Fruit fly (Drosophila melanogaster) whole organism, embryonic: ENCODE results near the gene Sfp65A.

Source experiments
- Ada2b ChIP-seq: fragments of 200-800 bp; sonication (Bioruptor generic); IDR thresholded peaks from 2 replicates; pipeline ENCODE4 v1.3.6; 2022; ENCODE audit warnings: missing biosample characterization, missing genetic modification characterization
- B-H1 ChIP-seq: fragments of 200-800 bp; sonication (Bioruptor generic); IDR thresholded peaks from 3 replicates; pipeline ENCODE4 v1.3.6; 2022; ENCODE audit warnings: missing biosample characterization, missing genetic modification characterization
- BtbVII ChIP-seq: fragments of 200-800 bp; sonication (Bioruptor generic); optimal IDR thresholded peaks from 3 replicates; lab custom pipeline; 2017; ENCODE audit warnings: missing biosample characterization, mild to moderate bottlenecking, missing genetic modification characterization
- CG11504 ChIP-seq: fragments of 200-800 bp; sonication (Bioruptor generic); optimal IDR thresholded peaks from 3 replicates; lab custom pipeline; 2019; ENCODE audit warnings: missing biosample characterization, mild to moderate bottlenecking, missing genetic modification characterization, moderate library complexity
- CG12769 ChIP-seq: fragments of 200-800 bp; sonication (Bioruptor generic); optimal IDR thresholded peaks from 2 replicates; lab custom pipeline; 2019; ENCODE audit warnings: missing biosample characterization, mild to moderate bottlenecking, missing genetic modification characterization, moderate library complexity
- CG14050 ChIP-seq: fragments of 200-800 bp; sonication (Bioruptor generic); IDR thresholded peaks from 3 replicates; pipeline ENCODE4 v1.3.6; 2022; ENCODE audit warnings: missing biosample characterization, missing genetic modification characterization
- CG15479 ChIP-seq: fragments of 200-800 bp; sonication (Bioruptor generic); optimal IDR thresholded peaks from 3 replicates; lab custom pipeline; 2019; ENCODE audit warnings: missing biosample characterization, mild to moderate bottlenecking, missing genetic modification characterization, moderate library complexity
- CG17568 ChIP-seq: fragments of 200-800 bp; sonication (Bioruptor generic); optimal IDR thresholded peaks from 2 replicates; lab custom pipeline; 2018; ENCODE audit warnings: missing biosample characterization, mild to moderate bottlenecking, missing genetic modification characterization, moderate library complexity
- CG17612 ChIP-seq: fragments of 200-800 bp; sonication (Bioruptor generic); IDR thresholded peaks from 2 replicates; pipeline ENCODE4 v1.3.6; 2022; ENCODE audit warnings: missing biosample characterization, missing genetic modification characterization
- CG18262 ChIP-seq: fragments of 200-800 bp; optimal IDR thresholded peaks from 3 replicates; lab custom pipeline; 2019; ENCODE audit warnings: missing biosample characterization, mild to moderate bottlenecking, missing genetic modification characterization, moderate library complexity
- CG32767 ChIP-seq: fragments of 200-800 bp; sonication (Bioruptor generic); IDR thresholded peaks from 2 replicates; pipeline ENCODE4 v1.3.6; 2022; ENCODE audit warnings: missing biosample characterization, missing genetic modification characterization
- CG6254 ChIP-seq: fragments of 200-800 bp; sonication (Bioruptor generic); optimal IDR thresholded peaks from 3 replicates; lab custom pipeline; 2017; ENCODE audit warnings: mild to moderate bottlenecking, missing biosample characterization, missing genetic modification reagents, missing genetic modification characterization
- CG8359 ChIP-seq: fragments of 200-800 bp; sonication (Bioruptor generic); optimal IDR thresholded peaks from 2 replicates; lab custom pipeline; 2017; ENCODE audit warnings: missing biosample characterization, mild to moderate bottlenecking, missing genetic modification characterization, borderline replicate concordance
- CG8944 ChIP-seq: fragments of 200-800 bp; sonication (Bioruptor generic); optimal IDR thresholded peaks from 3 replicates; lab custom pipeline; 2016; ENCODE audit warnings: missing biosample characterization, missing genetic modification characterization
- Drgx ChIP-seq: fragments of 200-800 bp; sonication (Bioruptor generic); IDR thresholded peaks from 2 replicates; pipeline ENCODE4 v1.3.6; 2022; ENCODE audit warnings: missing biosample characterization, missing genetic modification characterization
- ERR ChIP-seq: fragments of 200-800 bp; sonication (Bioruptor generic); optimal IDR thresholded peaks from 2 replicates; lab custom pipeline; 2016; ENCODE audit warnings: missing biosample characterization, missing genetic modification characterization
- Ets65A ChIP-seq: fragments of 200-800 bp; sonication (Bioruptor generic); peaks from one replicate; lab custom pipeline; 2016; ENCODE audit warnings: missing biosample characterization, missing genetic modification characterization
- Gsc ChIP-seq: fragments of 200-800 bp; sonication (Bioruptor generic); IDR thresholded peaks from 2 replicates; pipeline ENCODE4 v1.3.6; 2022; ENCODE audit warnings: missing biosample characterization, missing genetic modification characterization
- HLH4C ChIP-seq: fragments of 200-800 bp; sonication (Bioruptor generic); IDR thresholded peaks from 3 replicates; pipeline ENCODE4 v1.3.6; 2022; ENCODE audit warnings: missing biosample characterization, missing genetic modification characterization; ENCODE audit not compliant: partially characterized antibody
- Hr51 ChIP-seq, 2 experiments: fragments of 200-800 bp; sonication (Bioruptor generic); optimal IDR thresholded peaks; 2 replicates in 1 of 2; 3 replicates in 1 of 2; lab custom pipeline; 2016 to 2018; ENCODE audit warnings: missing biosample characterization in 2 of 2, missing genetic modification characterization in 2 of 2, mild to moderate bottlenecking in 1 of 2, moderate library complexity in 1 of 2
- Lpt ChIP-seq: fragments of >200 bp; optimal IDR thresholded peaks from 2 replicates; lab custom pipeline; 2018; ENCODE audit warnings: missing biosample characterization, missing genetic modification characterization
- Ptx1 ChIP-seq: fragments of 200-800 bp; sonication (Bioruptor generic); IDR thresholded peaks from 2 replicates; pipeline ENCODE4 v1.3.6; 2022; ENCODE audit warnings: missing biosample characterization, missing genetic modification characterization
- Sox102F ChIP-seq: fragments of 200-800 bp; sonication (Bioruptor generic); optimal IDR thresholded peaks from 2 replicates; lab custom pipeline; 2018; ENCODE audit warnings: missing biosample characterization, mild to moderate bottlenecking, missing genetic modification characterization, moderate library complexity
- Sry-β ChIP-seq: fragments of 200-800 bp; sonication (Bioruptor generic); optimal IDR thresholded peaks from 2 replicates; lab custom pipeline; 2018; ENCODE audit warnings: missing biosample characterization, mild to moderate bottlenecking, missing genetic modification characterization, moderate library complexity
- ara ChIP-seq: fragments of 200-800 bp; sonication (Bioruptor generic); IDR thresholded peaks from 2 replicates; pipeline ENCODE4 v1.3.6; 2022; ENCODE audit warnings: missing biosample characterization, missing genetic modification characterization
- bab2 ChIP-seq: fragments of 200-800 bp; sonication (Bioruptor generic); optimal IDR thresholded peaks from 2 replicates; lab custom pipeline; 2016; ENCODE audit warnings: missing biosample characterization, missing genetic modification characterization
- dati ChIP-seq: fragments of 200-800 bp; sonication (Bioruptor generic); IDR thresholded peaks from 2 replicates; pipeline ENCODE4 v1.3.6; 2022; ENCODE audit warnings: missing biosample characterization, missing genetic modification characterization
- dmrt99B ChIP-seq: fragments of 200-800 bp; sonication (Bioruptor generic); optimal IDR thresholded peaks from 2 replicates; lab custom pipeline; 2018; ENCODE audit warnings: missing biosample characterization, mild to moderate bottlenecking, missing genetic modification characterization, moderate library complexity
- emc ChIP-seq: fragments of 200-800 bp; sonication (Bioruptor generic); optimal IDR thresholded peaks from 2 replicates; lab custom pipeline; 2016; ENCODE audit warnings: missing biosample characterization, missing genetic modification characterization
- gcm2 ChIP-seq: fragments of 200-800 bp; sonication (Bioruptor generic); optimal IDR thresholded peaks from 2 replicates; lab custom pipeline; 2016; ENCODE audit warnings: missing biosample characterization, missing genetic modification characterization
- hkb ChIP-seq, 2 experiments: fragments of 200-800 bp in 1 of 2; fragments of >200 bp in 1 of 2; sonication (Bioruptor generic) in 1 of 2; IDR thresholded peaks in 1 of 2; optimal IDR thresholded peaks in 1 of 2; 2 replicates each; pipeline versions ENCODE4 v1.3.6 to Lab custom; 2017 to 2022; ENCODE audit warnings: missing biosample characterization in 1 of 2, missing genetic modification characterization in 1 of 2
- kah ChIP-seq: fragments of 200-800 bp; sonication (Bioruptor generic); optimal IDR thresholded peaks from 2 replicates; lab custom pipeline; 2018; ENCODE audit warnings: missing biosample characterization, mild to moderate bottlenecking, missing genetic modification characterization
- kay ChIP-seq: fragments of 200-800 bp; sonication (Bioruptor generic); optimal IDR thresholded peaks from 2 replicates; lab custom pipeline; 2016; ENCODE audit warnings: missing biosample characterization, missing genetic modification characterization
- lab ChIP-seq: fragments of 200-800 bp; sonication (Bioruptor generic); optimal IDR thresholded peaks from 3 replicates; lab custom pipeline; 2017; ENCODE audit warnings: missing biosample characterization, missing genetic modification characterization, mild to moderate bottlenecking, moderate library complexity, missing genetic modification reagents
- pan ChIP-seq, 4 experiments: fragments of >200 bp in 3 of 4; fragments of 200-800 bp in 1 of 4; sonication (Bioruptor generic) in 1 of 4; optimal IDR thresholded peaks in 3 of 4; IDR thresholded peaks in 1 of 4; 2 replicates each; pipeline versions ENCODE4 v1.3.6 to Lab custom; 2017 to 2022; ENCODE audit warnings: missing biosample characterization in 2 of 4, missing genetic modification characterization in 2 of 4, mixed read lengths in 1 of 4
- row ChIP-seq: fragments of 200-800 bp; sonication (Bioruptor generic); IDR thresholded peaks from 3 replicates; pipeline ENCODE4 v1.3.6; 2022; ENCODE audit warnings: missing biosample characterization, missing genetic modification characterization
- salm ChIP-seq: fragments of 200-800 bp; sonication (Bioruptor generic); optimal IDR thresholded peaks from 2 replicates; lab custom pipeline; 2018; ENCODE audit warnings: missing biosample characterization, mild to moderate bottlenecking, missing genetic modification characterization
- sr ChIP-seq: fragments of 200-800 bp; sonication (Bioruptor generic); IDR thresholded peaks from 3 replicates; pipeline ENCODE4 v1.3.6; 2022; ENCODE audit warnings: missing biosample characterization, missing genetic modification characterization
- ssp ChIP-seq: fragments of 200-800 bp; sonication (Bioruptor generic); IDR thresholded peaks from 2 replicates; pipeline ENCODE4 v1.3.6; 2022; ENCODE audit warnings: missing biosample characterization, missing genetic modification characterization
- tin ChIP-seq: fragments of 200-800 bp; sonication (Bioruptor generic); optimal IDR thresholded peaks from 3 replicates; lab custom pipeline; 2016; ENCODE audit warnings: missing biosample characterization, missing genetic modification characterization
- unpg ChIP-seq: fragments of 200-800 bp; sonication (Bioruptor generic); optimal IDR thresholded peaks from 3 replicates; lab custom pipeline; 2018; ENCODE audit warnings: missing biosample characterization, mild to moderate bottlenecking, missing genetic modification characterization, moderate library complexity
- vvl ChIP-seq: fragments of 200-800 bp; sonication (Bioruptor generic); IDR thresholded peaks from 2 replicates; pipeline ENCODE4 v1.3.6; 2022; ENCODE audit warnings: missing biosample characterization, missing genetic modification characterization

Gene Sfp65A

dm6 chr3L:6322680-6323079 is 27.4 kb upstream of the Sfp65A start:
- TF ChIP-seq bab2 (GFP tag; lab: Kevin White, UChicago), result no peak
- TF ChIP-seq Drgx (GFP tag; lab: Robert Waterston, UW), result peak; percentile 24; the same call in 1 of the 2 replicates
- peak; percentile 58 for TF ChIP-seq Ets65A

dm6 chr3L:6325312-6325711 is 24.8 kb upstream of the Sfp65A start, which contains the start of gene Or65b:
TSS of gene Or65b (plus strand) at chr3L:6325612.
- TF ChIP-seq ssp (GFP tag; lab: Robert Waterston, UW), result no peak
- TF ChIP-seq CG18262, result no peak
- TF ChIP-seq emc, result no peak
- TF ChIP-seq CG17568 (GFP tag; lab: Kevin White, UChicago), result no peak
- no peak for TF ChIP-seq CG15479 (GFP tag; lab: Kevin White, UChicago)
- TF ChIP-seq CG6254 (GFP tag; lab: Kevin White, UChicago), result no peak

- TF ChIP-seq Gsc (GFP tag; lab: Robert Waterston, UW), result no peak
- no peak for TF ChIP-seq CG12769 (tag; lab: Kevin White, UChicago)
- no peak for TF ChIP-seq Sry-β (GFP tag; lab: Kevin White, UChicago)
- no peak for TF ChIP-seq gcm2 (GFP tag; lab: Kevin White, UChicago)
These were observed 22.8 kb upstream of the Sfp65A start, which contains the start of gene Or65c for dm6 chr3L:6327308-6327707. TSS of gene Or65c (plus strand) at chr3L:6327608.

dm6 chr3L:6331399-6332111 is 18.5 kb upstream of the Sfp65A start:
- TF ChIP-seq CG17612 (GFP tag; lab: Robert Waterston, UW) (no peak), ara (GFP tag; lab: Robert Waterston, UW) (0 out of 2 replicates have a peak, but pooled peaks have one; percentile 7), CG32767 (GFP tag; lab: Robert Waterston, UW) (no peak), dmrt99B (tag; lab: Kevin White, UChicago) (peak; percentile 2), Ets65A (peak; percentile 68), BtbVII (GFP tag; lab: Kevin White, UChicago) (no peak), lab (GFP tag; lab: Kevin White, UChicago) (peak; percentile 22), hkb (optimal IDR thresholded peaks at IDR 0.05; lab: Kevin White, UChicago) (no peak), hkb (GFP tag; IDR thresholded peaks at IDR 0.05; lab: Robert Waterston, UW) (no peak), ERR (GFP tag; lab: Kevin White, UChicago) (no peak), Sox102F (peak; percentile 17), HLH4C (GFP tag; lab: Robert Waterston, UW) (no peak), salm (tag; lab: Kevin White, UChicago) (no peak), pan (optimal IDR thresholded peaks at IDR 0.05; lab: Kevin White, UChicago) (no peak), pan (GFP tag; optimal IDR thresholded peaks at IDR 0.05 in 1 of 2, IDR thresholded peaks at IDR 0.05 in 1 of 2) (peak in 1 of 2 experiments; percentile 52), kah (GFP tag; lab: Kevin White, UChicago) (peak; percentile 85), tin (GFP tag; lab: Kevin White, UChicago) (no peak), row (GFP tag; lab: Robert Waterston, UW) (peak; percentile 28; the same call in 2 of the 3 replicates), kay (GFP tag; lab: Kevin White, UChicago) (no peak), CG11504 (tag; lab: Kevin White, UChicago) (peak; percentile 12), CG14050 (no peak), CG8359 (GFP tag; lab: Kevin White, UChicago) (no peak), B-H1 (GFP tag; lab: Robert Waterston, UW) (no peak), sr (GFP tag; lab: Robert Waterston, UW) (0 out of 3 replicates have a peak, but pooled peaks have one; percentile 35), Ada2b (0 out of 2 replicates have a peak, but pooled peaks have one; percentile 6), unpg (peak; percentile 5), vvl (GFP tag; lab: Robert Waterston, UW) (0 out of 2 replicates have a peak, but pooled peaks have one; percentile 14), Drgx (GFP tag; lab: Robert Waterston, UW) (peak; percentile 63), dati (0 out of 2 replicates have a peak, but pooled peaks have one; percentile 25), Ptx1 (GFP tag; lab: Robert Waterston, UW) (0 out of 2 replicates have a peak, but pooled peaks have one; percentile 23), Hr51 (GFP tag; optimal IDR thresholded peaks at IDR 0.05; lab: Kevin White, UChicago) (peak in 1 of 2 experiments; percentile 18), CG8944 (GFP tag; lab: Kevin White, UChicago) (no peak), Lpt (no peak)
